Worm (Caenorhabditis elegans) whole organism, late embryonic: Measurements from ENCODE around the gene mec-12.

ENCODE experiments used
- K09A11.1 ChIP-seq: sonication (generic microtip); optimal IDR thresholded peaks from 2 replicates; lab custom pipeline; 2017; ENCODE audit warnings: antibody characterized with exemption, mild to moderate bottlenecking, missing genetic modification characterization, missing compliant biosample characterization; ENCODE audit not compliant: insufficient read depth
- ahr-1 ChIP-seq: sonication (generic microtip); optimal IDR thresholded peaks from 2 replicates; lab custom pipeline; 2016; ENCODE audit warnings: missing genetic modification characterization, missing compliant biosample characterization
- ceh-22 ChIP-seq: sonication (generic microtip); optimal IDR thresholded peaks from 2 replicates; lab custom pipeline; 2017; ENCODE audit warnings: missing biosample characterization, missing genetic modification characterization
- ceh-34 ChIP-seq: sonication (generic microtip); optimal IDR thresholded peaks from 2 replicates; lab custom pipeline; 2016; ENCODE audit warnings: mild to moderate bottlenecking, missing genetic modification characterization, missing compliant biosample characterization
- fax-1 ChIP-seq: sonication (generic microtip); optimal IDR thresholded peaks from 2 replicates; lab custom pipeline; 2016; ENCODE audit warnings: missing genotype, missing genetic modification characterization, missing compliant biosample characterization
- hlh-8 ChIP-seq: sonication (generic microtip); optimal IDR thresholded peaks from 2 replicates; lab custom pipeline; 2016; ENCODE audit warnings: missing genotype, missing genetic modification characterization, missing compliant biosample characterization
- nhr-11 ChIP-seq: fragments of 150-350 bp; optimal IDR thresholded peaks from 2 replicates; lab custom pipeline; 2014; ENCODE audit warnings: missing biosample characterization, missing genetic modification characterization
- pat-9 ChIP-seq: fragments of 200-800 bp; sonication (Bioruptor generic); optimal IDR thresholded peaks from 2 replicates; lab custom pipeline; 2018; ENCODE audit warnings: mild to moderate bottlenecking, missing genetic modification characterization, moderate library complexity, missing compliant biosample characterization
- pha-4 ChIP-seq: fragments of 150-350 bp; optimal IDR thresholded peaks from 2 replicates; lab custom pipeline; 2018; ENCODE audit warnings: missing biosample characterization, missing genetic modification reagents, missing genetic modification characterization
- pros-1 ChIP-seq: fragments of 150-350 bp; optimal IDR thresholded peaks from 2 replicates; lab custom pipeline; 2014; ENCODE audit warnings: missing biosample characterization, missing genetic modification reagents, missing genetic modification characterization
- ref-2 ChIP-seq: sonication (generic microtip); optimal IDR thresholded peaks from 2 replicates; lab custom pipeline; 2016; ENCODE audit warnings: missing genetic modification characterization, missing compliant biosample characterization
- sox-4 ChIP-seq: sonication (generic microtip); optimal IDR thresholded peaks from 2 replicates; lab custom pipeline; 2017; ENCODE audit warnings: mild to moderate bottlenecking, missing genetic modification characterization, inconsistent platforms, missing compliant biosample characterization

- TF ChIP-seq nhr-11 (no peak), pat-9 (tag; lab: Kevin White, UChicago) (no peak), ref-2 (tag; lab: Kevin White, UChicago) (no peak), hlh-8 (tag; lab: Kevin White, UChicago) (no peak), ceh-22 (tag; lab: Kevin White, UChicago) (no peak), K09A11.1 (no peak), pha-4 (no peak), fax-1 (no peak), pros-1 (no peak), ahr-1 (tag; lab: Kevin White, UChicago) (no peak), ceh-34 (tag; lab: Kevin White, UChicago) (no peak), sox-4 (tag; lab: Kevin White, UChicago) (no peak)
Measured at ce11 chrIII:3160490-3160889, 21.5 kb upstream of the mec-12 start.
